Fruit fly (Drosophila melanogaster) whole organism, wandering third instar larva: ENCODE measurements around the gene CG12017.

Experiments
- br ChIP-seq: fragments of 200-800 bp; sonication (Bioruptor generic); optimal IDR thresholded peaks from 2 replicates; lab custom pipeline; 2016; ENCODE audit warnings: missing biosample characterization, missing genetic modification characterization
- fru ChIP-seq: fragments of 200-800 bp; sonication (Bioruptor generic); optimal IDR thresholded peaks from 3 replicates; lab custom pipeline; 2016; ENCODE audit warnings: missing biosample characterization, mild to moderate bottlenecking, missing genetic modification characterization
- sv ChIP-seq: fragments of 200-800 bp; sonication (Bioruptor generic); optimal IDR thresholded peaks from 3 replicates; lab custom pipeline; 2016; ENCODE audit warnings: missing biosample characterization, missing genetic modification characterization

- TF ChIP-seq sv (GFP tag; lab: Kevin White, UChicago), result no peak
- TF ChIP-seq fru (GFP tag; lab: Kevin White, UChicago), result no peak
- TF ChIP-seq br, result no peak
Observed at dm6 chr3L:3270736-3271135, 9.3 kb upstream of the CG12017 start, which contains the start of gene CG14960.
